Worm (Caenorhabditis elegans): Measurements from ENCODE around the gene C44H4.6.

Gene C44H4.6

ce11 chrX:14563818-14564217 is 35.3 kb downstream of the C44H4.6 start:
- TF ChIP-seq sea-1 (GFP tag; conservative IDR thresholded peaks at IDR 0.05), result no peak
- TF ChIP-seq hmg-4 (GFP tag; optimal IDR thresholded peaks at IDR 0.05), result no peak
- no peak for TF ChIP-seq ceh-36 (tag; optimal IDR thresholded peaks at IDR 0.05)
- TF ChIP-seq F13C5.2 (tag; optimal IDR thresholded peaks at IDR 0.05), result no peak
- TF ChIP-seq B0310.2 (tag; optimal IDR thresholded peaks at IDR 0.05), result no peak
- TF ChIP-seq hmbx-1 (tag; optimal IDR thresholded peaks at IDR 0.05), result no peak
- TF ChIP-seq tra-4 (tag; optimal IDR thresholded peaks at IDR 0.05), result no peak
- no peak for TF ChIP-seq scrt-1 (GFP tag; IDR thresholded peaks at IDR 0.05)
- TF ChIP-seq pes-1 (GFP tag; IDR thresholded peaks at IDR 0.05), result no peak
- TF ChIP-seq aly-1 (tag; optimal IDR thresholded peaks at IDR 0.05), result no peak
- TF ChIP-seq ets-7 (tag; optimal IDR thresholded peaks at IDR 0.05), result no peak

DNA sequence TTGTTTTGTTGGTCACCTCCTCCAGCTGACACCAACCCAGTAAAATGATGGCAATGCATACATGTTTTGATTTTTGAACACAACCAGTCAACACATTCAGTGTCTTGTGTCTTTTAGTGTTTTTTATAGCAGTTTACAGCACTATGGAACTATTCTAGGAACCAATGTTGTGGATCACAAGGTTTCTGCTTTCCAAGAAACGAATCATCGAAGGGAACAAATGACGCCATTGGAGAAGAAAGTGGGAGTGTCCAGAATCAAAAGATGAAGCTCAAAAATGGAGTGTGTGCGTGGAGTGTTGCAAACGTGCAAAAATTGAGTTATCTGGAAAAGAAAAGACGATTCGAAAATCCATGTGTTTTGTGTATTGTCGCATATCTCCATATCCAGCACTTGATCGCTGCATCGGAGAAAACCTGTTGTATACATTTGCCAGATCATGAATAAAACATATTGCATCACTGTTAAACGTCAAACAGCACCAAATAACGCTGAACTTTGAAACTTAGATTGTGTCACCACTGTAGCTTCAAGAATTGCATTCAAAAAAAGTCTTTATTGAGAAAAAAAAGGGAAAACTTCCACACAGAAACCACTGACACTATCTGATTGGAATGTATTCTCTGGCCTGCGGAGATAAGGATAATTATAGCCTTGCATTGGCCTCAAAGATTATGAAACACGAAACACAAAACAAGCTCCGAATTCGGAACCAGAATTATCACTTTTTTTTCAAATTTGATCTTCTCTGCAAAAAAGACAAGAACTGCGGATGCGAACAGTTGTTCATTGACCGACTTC is 36.7 kb downstream of the C44H4.6 start:
- TF ChIP-seq hmbx-1 (tag; optimal IDR thresholded peaks at IDR 0.05) (no peak), aly-1 (tag; optimal IDR thresholded peaks at IDR 0.05) (no peak), F13C5.2 (tag; optimal IDR thresholded peaks at IDR 0.05) (no peak), ets-7 (tag; optimal IDR thresholded peaks at IDR 0.05) (no peak), tbx-11 (GFP tag; IDR thresholded peaks at IDR 0.05) (no peak), tbx-37 (GFP tag; conservative IDR thresholded peaks at IDR 0.05) (no peak), flt-1 (GFP tag; IDR thresholded peaks at IDR 0.05) (no peak), hmg-4 (GFP tag; optimal IDR thresholded peaks at IDR 0.05) (no peak), scrt-1 (GFP tag; IDR thresholded peaks at IDR 0.05) (no peak), hnd-1 (tag; optimal IDR thresholded peaks at IDR 0.05) (no peak), ama-1 (optimal IDR thresholded peaks at IDR 0.05) (no peak), ceh-36 (tag; optimal IDR thresholded peaks at IDR 0.05) (no peak), sea-1 (GFP tag; conservative IDR thresholded peaks at IDR 0.05) (no peak)

- no peak for TF ChIP-seq tbx-11 (GFP tag; IDR thresholded peaks at IDR 0.05)
- TF ChIP-seq tbx-37 (GFP tag; conservative IDR thresholded peaks at IDR 0.05), result no peak
- TF ChIP-seq hmg-4 (GFP tag; optimal IDR thresholded peaks at IDR 0.05), result no peak
- peak; percentile 12 for TF ChIP-seq F13C5.2 (tag; optimal IDR thresholded peaks at IDR 0.05)
- TF ChIP-seq scrt-1 (GFP tag; IDR thresholded peaks at IDR 0.05), result no peak
- TF ChIP-seq ceh-36 (tag; optimal IDR thresholded peaks at IDR 0.05), result no peak
- no peak for TF ChIP-seq ceh-13 (GFP tag; optimal IDR thresholded peaks at IDR 0.05)
- no peak for TF ChIP-seq hmbx-1 (tag; optimal IDR thresholded peaks at IDR 0.05)
Observed at ce11 chrX:14561416-14561973, 37.6 kb downstream of the C44H4.6 start.

- no peak for TF ChIP-seq hnd-1 (tag; optimal IDR thresholded peaks at IDR 0.05)
- peak; percentile 34 for TF ChIP-seq F13C5.2 (tag; optimal IDR thresholded peaks at IDR 0.05)
- no peak for TF ChIP-seq B0310.2 (tag; optimal IDR thresholded peaks at IDR 0.05)
- no peak for TF ChIP-seq aly-1 (tag; optimal IDR thresholded peaks at IDR 0.05)
Observed at ce11 chrX:14560297-14560680, 38.9 kb downstream of the C44H4.6 start.

DNA sequence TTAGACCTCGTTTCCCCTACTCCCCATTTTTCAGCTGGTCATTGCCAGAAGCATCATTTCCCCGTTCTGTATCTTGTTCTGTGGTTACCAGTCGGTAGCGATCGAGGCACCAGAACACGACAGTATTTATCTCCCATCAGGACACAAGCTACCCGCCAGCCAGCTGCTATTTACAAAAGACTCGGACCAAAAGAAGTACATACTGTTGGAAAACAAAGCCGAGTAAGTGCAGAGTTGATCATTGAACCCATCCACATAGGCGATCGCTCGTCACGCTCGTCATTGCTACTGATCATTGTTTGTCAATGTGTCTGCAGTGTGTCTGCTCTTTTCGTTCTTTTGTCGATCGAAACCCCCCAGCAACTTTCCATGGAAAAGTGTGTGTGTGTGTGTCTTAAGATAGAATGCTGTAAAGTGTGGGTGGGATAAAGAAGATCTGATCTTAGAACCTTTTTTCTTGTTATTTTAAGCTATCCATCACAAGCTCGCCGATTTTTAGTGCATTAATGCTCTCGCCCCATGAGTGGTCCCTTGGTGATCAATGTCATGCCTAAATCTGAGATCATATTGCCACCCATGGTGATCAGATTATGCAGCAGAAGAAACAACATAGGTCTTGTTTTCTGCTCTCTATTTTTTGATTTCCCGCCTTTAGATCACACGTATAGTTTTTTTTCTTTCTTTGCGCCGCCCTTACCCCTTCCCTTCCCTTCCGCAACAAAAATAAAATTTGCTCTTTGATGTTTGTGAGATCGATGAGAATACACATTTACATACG is 39.4 kb downstream of the C44H4.6 start:
- no peak for TF ChIP-seq scrt-1 (GFP tag; IDR thresholded peaks at IDR 0.05)

DNA sequence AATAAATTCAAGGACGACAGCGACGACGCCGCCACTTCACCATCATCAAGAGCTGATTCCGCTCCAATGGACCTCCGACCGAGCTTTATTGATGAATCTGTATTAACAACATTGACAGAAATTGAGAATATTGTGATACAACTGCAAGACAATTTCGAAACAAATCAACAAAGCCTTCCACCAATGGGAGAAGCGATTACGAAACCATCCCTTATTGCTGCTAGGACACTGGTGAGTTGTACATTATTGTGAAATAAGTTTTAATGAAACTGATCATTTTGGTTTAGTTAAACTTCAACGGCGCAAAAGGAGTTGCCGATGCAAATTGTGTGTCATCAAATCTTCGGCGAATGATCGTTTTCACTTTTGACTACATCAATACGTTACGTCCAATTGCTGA is 40.1 kb downstream of the C44H4.6 start:
- TF ChIP-seq tbx-11 (GFP tag; IDR thresholded peaks at IDR 0.05) (no peak), sea-1 (GFP tag; conservative IDR thresholded peaks at IDR 0.05) (no peak), tra-4 (tag; optimal IDR thresholded peaks at IDR 0.05) (no peak)

- TF ChIP-seq ama-1 (optimal IDR thresholded peaks at IDR 0.05) (no peak), tbx-37 (GFP tag; conservative IDR thresholded peaks at IDR 0.05) (no peak), hnd-1 (tag; optimal IDR thresholded peaks at IDR 0.05) (no peak), hmg-4 (GFP tag; optimal IDR thresholded peaks at IDR 0.05) (no peak), aly-1 (tag; optimal IDR thresholded peaks at IDR 0.05) (no peak), B0310.2 (tag; optimal IDR thresholded peaks at IDR 0.05) (no peak), F13C5.2 (tag; optimal IDR thresholded peaks at IDR 0.05) (no peak), ceh-36 (tag; optimal IDR thresholded peaks at IDR 0.05) (no peak), ceh-13 (GFP tag; optimal IDR thresholded peaks at IDR 0.05) (no peak), scrt-1 (GFP tag; IDR thresholded peaks at IDR 0.05) (no peak), flt-1 (GFP tag; IDR thresholded peaks at IDR 0.05) (no peak)
Observed at ce11 chrX:14557936-14558554, 41.1 kb downstream of the C44H4.6 start, which contains the start of gene nhr-3. Gene nhr-3, plus strand, starts transcription at chrX:14558504.

Data from whole organism, early embryonic.